Worm (Caenorhabditis elegans) whole organism, L3 larva: ENCODE measurements around the gene F08F1.3.
A peak's percentile ranks its signal among the peaks of the same experiment; 100 is the strongest.
"Not testable (repeated sequence)": the region's sequence is repeated elsewhere in the genome, so short reads cannot be mapped to it uniquely, and the experiment has no call there.

ENCODE experiments used
- R02D3.7 ChIP-seq: fragments of 150-350 bp; optimal IDR thresholded peaks from 2 replicates; lab custom pipeline; 2014; ENCODE audit warnings: missing biosample characterization, missing genetic modification characterization
- ZK546.5 ChIP-seq: sonication (generic microtip); optimal IDR thresholded peaks from 2 replicates; lab custom pipeline; 2017; ENCODE audit warnings: missing biosample characterization, missing genetic modification characterization
- ama-1 ChIP-seq: fragments of 150-350 bp; optimal IDR thresholded peaks from 2 replicates; lab custom pipeline; 2018
- ceh-16 ChIP-seq: sonication (generic microtip); optimal IDR thresholded peaks from 2 replicates; lab custom pipeline; 2017; ENCODE audit warnings: missing biosample characterization, missing genetic modification characterization
- ceh-9 ChIP-seq: sonication (generic microtip); optimal IDR thresholded peaks from 2 replicates; lab custom pipeline; 2018; ENCODE audit warnings: missing biosample characterization, missing genetic modification characterization
- daf-12 ChIP-seq: fragments of 150-350 bp; optimal IDR thresholded peaks from 2 replicates; lab custom pipeline; 2014; ENCODE audit warnings: missing biosample characterization, missing genetic modification reagents, missing genetic modification characterization
- elt-1 ChIP-seq: fragments of 150-350 bp; optimal IDR thresholded peaks from 2 replicates; lab custom pipeline; 2014; ENCODE audit warnings: missing biosample characterization, missing genetic modification characterization
- eor-1 ChIP-seq, 2 experiments: fragments of 150-350 bp; optimal IDR thresholded peaks; 2 replicates each; lab custom pipeline; 2014 to 2018; ENCODE audit warnings: missing biosample characterization in 2 of 2, missing genetic modification characterization in 2 of 2
- fkh-10 ChIP-seq: sonication (generic microtip); optimal IDR thresholded peaks from 2 replicates; lab custom pipeline; 2017; ENCODE audit warnings: missing biosample characterization, missing genetic modification reagents, missing genetic modification characterization
- fkh-2 ChIP-seq: fragments of 150-350 bp; optimal IDR thresholded peaks from 2 replicates; lab custom pipeline; 2014; ENCODE audit warnings: missing biosample characterization, missing genetic modification reagents, missing genetic modification characterization
- fos-1 ChIP-seq: fragments of 150-350 bp; optimal IDR thresholded peaks from 2 replicates; lab custom pipeline; 2014; ENCODE audit warnings: missing biosample characterization, missing genetic modification characterization
- hmg-11 ChIP-seq: sonication (generic microtip); optimal IDR thresholded peaks from 2 replicates; lab custom pipeline; 2016; ENCODE audit warnings: missing genetic modification characterization, missing compliant biosample characterization
- lin-15B ChIP-seq: fragments of 150-350 bp; optimal IDR thresholded peaks from 2 replicates; lab custom pipeline; 2014; ENCODE audit warnings: missing biosample characterization, missing genetic modification characterization
- lin-39 ChIP-seq: fragments of 150-350 bp; optimal IDR thresholded peaks from 2 replicates; lab custom pipeline; 2018; ENCODE audit warnings: missing biosample characterization, missing genetic modification reagents, missing genetic modification characterization
- lsy-12 ChIP-seq: sonication (generic microtip); optimal IDR thresholded peaks from 2 replicates; lab custom pipeline; 2016; ENCODE audit warnings: mild to moderate bottlenecking, missing genetic modification characterization, missing compliant biosample characterization
- nfya-1 ChIP-seq: sonication (generic microtip); optimal IDR thresholded peaks from 2 replicates; lab custom pipeline; 2017; ENCODE audit warnings: missing genetic modification characterization, mild to moderate bottlenecking, missing compliant biosample characterization, antibody characterized with exemption, moderate library complexity; ENCODE audit not compliant: insufficient read depth
- nhr-12 ChIP-seq: fragments of 150-350 bp; optimal IDR thresholded peaks from 2 replicates; lab custom pipeline; 2014; ENCODE audit warnings: missing biosample characterization, missing genetic modification characterization
- nhr-23 ChIP-seq: fragments of 150-350 bp; optimal IDR thresholded peaks from 2 replicates; lab custom pipeline; 2014; ENCODE audit warnings: missing biosample characterization, missing genetic modification reagents, missing genetic modification characterization
- nhr-237 ChIP-seq: fragments of 150-350 bp; optimal IDR thresholded peaks from 2 replicates; lab custom pipeline; 2014; ENCODE audit warnings: missing biosample characterization, missing genetic modification characterization
- nhr-25 ChIP-seq: sonication (generic microtip); optimal IDR thresholded peaks from 2 replicates; lab custom pipeline; 2017; ENCODE audit warnings: missing biosample characterization, missing genetic modification characterization
- nhr-43 ChIP-seq: sonication (generic microtip); optimal IDR thresholded peaks from 2 replicates; lab custom pipeline; 2016; ENCODE audit warnings: mild to moderate bottlenecking, missing genetic modification characterization, missing compliant biosample characterization; ENCODE audit not compliant: poor library complexity, severe bottlenecking
- nhr-67 ChIP-seq: fragments of 150-350 bp; optimal IDR thresholded peaks from 2 replicates; lab custom pipeline; 2014; ENCODE audit warnings: missing biosample characterization, missing genetic modification characterization
- pha-4 ChIP-seq: fragments of 150-350 bp; optimal IDR thresholded peaks from 2 replicates; lab custom pipeline; 2014; ENCODE audit warnings: missing biosample characterization, missing genetic modification reagents, missing genetic modification characterization
- pqm-1 ChIP-seq: fragments of 150-350 bp; optimal IDR thresholded peaks from 2 replicates; lab custom pipeline; 2017; ENCODE audit warnings: missing biosample characterization, missing genetic modification characterization, inconsistent platforms
- sea-2 ChIP-seq: fragments of 150-350 bp; sonication (generic microtip); optimal IDR thresholded peaks from 4 replicates; lab custom pipeline; 2014; ENCODE audit warnings: missing biosample characterization, missing genetic modification reagents, missing genetic modification characterization
- skn-1 ChIP-seq: fragments of 150-350 bp; optimal IDR thresholded peaks from 2 replicates; lab custom pipeline; 2014; ENCODE audit warnings: missing biosample characterization, missing genetic modification characterization
- snpc-4 ChIP-seq: fragments of 150-350 bp; optimal IDR thresholded peaks from 2 replicates; lab custom pipeline; 2014; ENCODE audit warnings: missing biosample characterization, missing genetic modification characterization
- unc-39 ChIP-seq: sonication (generic microtip); optimal IDR thresholded peaks from 4 replicates; lab custom pipeline; 2017; ENCODE audit warnings: missing biosample characterization, missing genetic modification characterization
- unc-62 ChIP-seq: fragments of 150-350 bp; sonication (generic microtip); optimal IDR thresholded peaks from 4 replicates; lab custom pipeline; 2014; ENCODE audit warnings: missing biosample characterization, missing genetic modification reagents, missing genetic modification characterization
- zag-1 ChIP-seq: fragments of 150-350 bp; optimal IDR thresholded peaks from 2 replicates; lab custom pipeline; 2014; ENCODE audit warnings: missing biosample characterization, missing genetic modification characterization
- ztf-11 ChIP-seq: fragments of 150-350 bp; optimal IDR thresholded peaks from 2 replicates; lab custom pipeline; 2014; ENCODE audit warnings: missing biosample characterization, missing genetic modification characterization
- ztf-4 ChIP-seq: fragments of 150-350 bp; optimal IDR thresholded peaks from 2 replicates; lab custom pipeline; 2014; ENCODE audit warnings: missing biosample characterization, missing genetic modification characterization

The F08F1.3 gene

DNA sequence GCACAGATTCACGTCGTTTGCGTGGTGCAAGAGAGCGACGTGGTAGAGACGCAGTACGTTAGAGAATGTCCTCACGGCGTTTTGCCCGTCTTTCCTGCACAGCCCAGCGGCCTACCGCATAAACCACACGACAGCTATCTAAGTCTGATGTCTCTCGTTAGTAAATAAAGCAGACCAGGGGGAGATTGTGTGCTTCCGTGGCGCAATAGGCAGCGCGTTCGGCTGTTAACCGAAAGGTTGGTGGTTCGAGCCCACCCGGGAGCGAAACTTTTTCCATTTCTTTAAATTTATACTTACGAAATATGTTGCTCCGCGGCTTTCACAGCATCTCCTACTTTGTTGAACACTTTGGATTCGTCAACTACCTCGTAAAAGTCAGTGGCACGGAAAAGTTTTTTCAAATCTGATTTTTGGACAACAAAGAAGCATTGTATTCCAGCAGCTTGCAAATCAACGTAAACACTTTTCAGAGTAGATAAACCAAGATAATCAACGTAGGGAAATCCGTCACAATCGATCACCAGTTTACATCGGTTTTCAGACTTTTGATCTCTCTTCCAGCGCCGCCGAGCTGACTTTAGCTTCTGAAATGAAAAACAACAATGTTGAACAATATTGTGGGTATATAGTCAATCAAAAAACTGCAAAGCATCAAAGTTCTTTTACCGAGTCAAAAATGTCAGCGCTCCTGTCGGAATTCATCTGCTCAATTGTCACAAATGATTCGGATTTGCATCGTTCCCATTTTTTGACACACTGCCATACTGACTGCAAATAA lies 24.1 kb upstream of the F08F1.3 start (continued):
- peak; percentile 91 for TF ChIP-seq fkh-10 (GFP tag; lab: Kevin White, UChicago)
- peak; percentile 91 for TF ChIP-seq lin-39
- TF ChIP-seq lin-15B (tag; lab: Kevin White, UChicago): peak; percentile 50
- TF ChIP-seq eor-1 (tag; optimal IDR thresholded peaks at IDR 0.05; lab: Kevin White, UChicago): no peak
- no peak for TF ChIP-seq fkh-2 (tag; lab: Kevin White, UChicago)
- peak; percentile 99 for TF ChIP-seq hmg-11 (tag; lab: Kevin White, UChicago)
- TF ChIP-seq ztf-4: no peak
- no peak for TF ChIP-seq ceh-16
- peak; percentile 60 for TF ChIP-seq R02D3.7
- TF ChIP-seq skn-1: peak; percentile 94
- no peak for TF ChIP-seq nhr-67
- no peak for TF ChIP-seq ZK546.5
- no peak for TF ChIP-seq daf-12 (tag; lab: Kevin White, UChicago)

DNA sequence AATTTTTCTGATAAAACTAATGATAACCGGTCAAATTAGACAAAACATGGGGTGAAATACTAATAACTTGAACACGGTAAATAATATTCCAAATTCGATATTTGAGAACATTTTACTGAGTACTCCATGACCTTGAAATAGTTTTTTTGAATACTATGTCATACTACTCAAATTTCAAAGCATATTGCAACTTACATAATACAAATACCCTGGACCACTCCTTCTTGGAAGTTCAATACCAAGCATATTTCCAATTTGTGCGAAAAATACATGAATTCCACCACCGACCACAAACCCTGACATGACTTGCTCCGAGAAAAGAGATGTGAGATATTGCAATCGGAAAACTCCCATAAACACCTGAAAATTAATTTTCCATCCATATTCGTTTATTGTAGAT lies 21.8 kb upstream of the F08F1.3 start:
- TF ChIP-seq pha-4 (tag; lab: Kevin White, UChicago) (no peak), unc-62 (GFP tag; lab: Kevin White, UChicago) (no peak), lsy-12 (tag; lab: Kevin White, UChicago) (no peak), ceh-9 (no peak), nfya-1 (tag; lab: Kevin White, UChicago) (no peak), sea-2 (GFP tag; lab: Kevin White, UChicago) (no peak), lin-39 (no peak), nhr-25 (tag; lab: Kevin White, UChicago) (no peak), nhr-67 (no peak), nhr-237 (tag; lab: Kevin White, UChicago) (no peak)

DNA sequence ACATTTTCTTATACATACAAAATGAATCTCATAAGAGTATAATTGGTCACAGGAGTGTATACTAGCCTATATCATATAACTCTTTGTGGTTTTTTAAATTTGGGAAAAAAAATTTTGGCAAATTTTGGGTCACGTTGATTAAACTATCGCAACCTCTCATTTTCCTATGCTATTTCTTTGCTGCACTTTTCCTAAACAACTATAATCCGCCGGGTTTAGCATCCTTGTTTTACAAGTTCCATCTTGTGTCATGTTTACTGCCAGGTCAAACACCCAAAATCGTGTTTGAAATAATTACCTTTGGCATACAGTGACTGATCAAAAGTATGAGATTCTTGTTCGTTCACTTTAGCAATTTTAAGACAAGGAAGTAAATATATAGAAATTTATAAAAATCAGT lies 20.4 kb upstream of the F08F1.3 start, which contains the start of gene sulp-3:
Gene sulp-3 (minus strand): TSS at position 101 of the 400 bp plus-strand sequence.
- no peak for TF ChIP-seq nhr-43 (tag; lab: Kevin White, UChicago)
- TF ChIP-seq pqm-1 (tag; lab: Kevin White, UChicago): no peak

DNA sequence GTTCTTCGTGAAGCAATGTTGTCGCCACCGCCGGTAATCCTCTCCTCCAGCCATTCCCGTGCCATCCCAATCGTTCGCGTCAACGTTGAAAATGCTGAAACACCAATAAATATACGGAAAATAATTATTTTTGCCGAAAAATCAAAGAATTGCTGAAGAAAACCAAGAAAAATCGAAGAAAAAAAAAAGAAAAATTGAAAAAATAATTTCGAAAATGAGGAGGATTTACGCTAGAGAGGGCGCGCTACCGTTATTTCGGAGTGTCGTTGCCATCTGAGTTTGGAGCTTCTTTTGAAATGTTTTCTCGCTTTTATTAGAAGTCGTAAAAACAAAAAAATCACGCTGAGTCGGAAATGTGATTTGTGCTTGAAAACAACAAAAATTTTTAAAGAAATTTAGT lies 17.9 kb upstream of the F08F1.3 start, which contains the start of gene F08F1.9:
Gene F08F1.9 (minus strand): TSS at position 101 of the 400 bp plus-strand sequence.
- not testable (repeated sequence) for TF ChIP-seq ztf-11; fos-1; daf-12 (tag; lab: Kevin White, UChicago)

DNA sequence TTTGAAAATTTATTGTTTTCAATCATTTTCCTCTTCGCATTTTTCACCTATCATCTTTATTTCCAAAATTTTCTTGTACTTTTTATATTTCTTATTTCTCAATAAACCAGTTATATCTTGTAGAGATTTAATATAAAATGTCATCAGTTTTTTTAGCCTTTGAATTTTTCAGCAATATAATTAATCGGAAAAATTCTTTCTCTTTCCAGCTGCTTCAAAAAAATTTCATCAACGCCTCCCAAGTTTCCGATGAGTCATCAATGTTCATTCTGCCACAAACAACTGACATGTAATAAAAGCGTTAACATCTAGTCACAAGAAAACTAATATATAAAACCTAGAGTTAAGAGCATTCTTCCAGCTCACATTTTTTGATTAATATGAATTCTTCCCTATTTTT lies 15.5 kb upstream of the F08F1.3 start, which contains the start of gene F08F1.4:
Gene F08F1.4 (plus strand): TSS at position 301 of the 400 bp plus-strand sequence.
- no peak for TF ChIP-seq ama-1 (lab: Kevin White, UChicago)

DNA sequence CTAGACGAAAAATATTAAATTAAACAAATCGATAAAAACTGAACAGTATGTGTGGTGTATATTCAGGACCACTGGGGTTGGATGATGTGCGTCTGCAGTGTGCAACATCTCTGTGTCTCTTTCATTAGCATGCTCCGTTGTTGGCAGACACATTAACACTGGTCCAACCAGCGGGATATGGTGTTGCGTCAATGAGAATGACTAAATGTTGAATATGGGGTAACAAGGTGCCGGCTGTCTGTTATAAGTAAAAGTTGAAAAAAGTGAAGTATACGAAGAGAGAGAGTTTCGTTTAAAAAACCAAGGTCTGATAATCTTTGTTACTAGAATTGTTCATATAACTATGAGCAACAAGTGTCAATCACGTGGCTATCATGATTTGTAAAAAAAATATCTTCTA lies 11.8 kb upstream of the F08F1.3 start, which contains the start of gene ced-8:
Gene ced-8 (minus strand): TSS at position 101 of the 400 bp plus-strand sequence.
- TF ChIP-seq unc-39 (tag; lab: Kevin White, UChicago) (no peak), nhr-43 (tag; lab: Kevin White, UChicago) (peak; percentile 35)

DNA sequence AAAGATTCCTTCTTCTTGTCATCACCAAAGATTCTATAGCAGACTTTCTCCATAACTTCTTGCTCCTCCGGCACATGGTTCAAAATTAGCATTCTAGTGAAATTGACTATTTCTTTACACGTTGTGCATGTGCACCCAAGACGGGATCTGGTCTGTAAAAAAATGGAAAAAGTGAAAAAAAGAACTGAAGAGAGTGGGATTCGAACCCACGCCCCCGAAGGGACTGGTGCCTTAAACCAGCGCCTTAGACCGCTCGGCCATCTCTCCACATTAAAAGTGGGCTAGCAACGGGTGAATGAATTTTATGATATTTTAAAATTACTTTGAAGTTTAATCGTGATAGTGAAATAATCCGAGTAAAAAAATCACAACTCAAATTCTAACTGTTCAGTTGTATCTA lies 10.9 kb upstream of the F08F1.3 start:
- no peak for TF ChIP-seq lin-15B (tag; lab: Kevin White, UChicago)
- peak; percentile 9 for TF ChIP-seq nfya-1 (tag; lab: Kevin White, UChicago)

DNA sequence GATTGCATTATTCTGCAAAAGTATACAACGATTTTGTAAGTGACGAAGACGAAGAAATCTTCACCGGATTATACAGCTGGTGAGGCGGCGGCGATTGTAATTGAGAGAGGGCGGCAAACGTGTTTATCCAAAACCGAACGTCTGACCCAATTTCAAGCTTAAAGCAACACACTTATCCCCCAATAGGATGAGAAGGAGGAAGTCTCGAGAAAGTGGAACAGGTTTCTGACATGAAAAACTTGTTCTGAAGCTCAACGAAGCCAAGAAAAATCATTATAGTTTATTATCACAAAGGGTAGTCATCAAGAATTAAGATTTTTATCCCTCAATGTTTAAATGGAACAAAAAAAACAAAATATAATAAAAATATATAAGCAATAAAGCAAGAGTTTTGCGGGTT lies 10.3 kb upstream of the F08F1.3 start, which contains the start of gene spp-13:
Gene spp-13 (minus strand): TSS at position 143 of the 400 bp plus-strand sequence.
- no peak for TF ChIP-seq ceh-16
- TF ChIP-seq nhr-67: no peak
- peak; percentile 92 for TF ChIP-seq nhr-23
- no peak for TF ChIP-seq elt-1 (tag; lab: Kevin White, UChicago)
- TF ChIP-seq nhr-12 (tag; lab: Kevin White, UChicago): no peak
- no peak for TF ChIP-seq zag-1
- TF ChIP-seq snpc-4 (tag; lab: Kevin White, UChicago): no peak
- TF ChIP-seq sea-2 (GFP tag; lab: Kevin White, UChicago): no peak
- TF ChIP-seq nhr-43 (tag; lab: Kevin White, UChicago): peak; percentile 70
